Fruit fly (Drosophila melanogaster): ENCODE data around the gene CG3062.

The CG3062 gene

dm6 chrX:4679813-4680381, 35.2 kb upstream of the CG3062 start (continued):
- peak; percentile 50 for TF ChIP-seq CG7556 (GFP tag; optimal IDR thresholded peaks at IDR 0.05)
- no peak for TF ChIP-seq CG1024 (GFP tag; IDR thresholded peaks at IDR 0.05)
- no peak for TF ChIP-seq CG11093 (GFP tag; IDR thresholded peaks at IDR 0.05)
- TF ChIP-seq CG10267 (tag; optimal IDR thresholded peaks at IDR 0.05) = peak; percentile 54
- peak; percentile 27 for TF ChIP-seq Hmr (GFP tag; optimal IDR thresholded peaks at IDR 0.05)
- TF ChIP-seq da (GFP tag; optimal IDR thresholded peaks at IDR 0.05) = no peak
- peak; percentile 52 for TF ChIP-seq CG9727 (GFP tag; optimal IDR thresholded peaks at IDR 0.05)
- peak; percentile 55 for TF ChIP-seq btn (GFP tag; optimal IDR thresholded peaks at IDR 0.05)
- peak; percentile 26 for TF ChIP-seq CG9817 (tag; optimal IDR thresholded peaks at IDR 0.05)
- no peak for TF ChIP-seq Dip2 (GFP tag; IDR thresholded peaks at IDR 0.05)
- TF ChIP-seq CG30403 (GFP tag; optimal IDR thresholded peaks at IDR 0.05) = peak; percentile 76
- TF ChIP-seq vvl (GFP tag; IDR thresholded peaks at IDR 0.05) = peak; percentile 64
- TF ChIP-seq lola (GFP tag; optimal IDR thresholded peaks at IDR 0.05) = peak in 1 of 3 experiments; percentile 48
- peak; percentile 77 for TF ChIP-seq Med (GFP tag)
- peak; percentile 29 for TF ChIP-seq CG12236 (GFP tag; optimal IDR thresholded peaks at IDR 0.05)
- peak; percentile 48 for TF ChIP-seq CG14710 (tag; optimal IDR thresholded peaks at IDR 0.05)
- peak; percentile 69 for TF ChIP-seq CG17328 (GFP tag; IDR thresholded peaks at IDR 0.05)
- peak; percentile 53; the same call in 1 of the 3 replicates for TF ChIP-seq zfh1 (GFP tag; IDR thresholded peaks at IDR 0.05)
- peak; percentile 39 for TF ChIP-seq CG6254 (GFP tag; optimal IDR thresholded peaks at IDR 0.05)
- no peak for TF ChIP-seq CG4360 (GFP tag; IDR thresholded peaks at IDR 0.05)
- TF ChIP-seq vfl (GFP tag; optimal IDR thresholded peaks at IDR 0.05) = peak; percentile 20
- TF ChIP-seq CG9609 (GFP tag; optimal IDR thresholded peaks at IDR 0.05) = peak; percentile 37
- peak; percentile 31 for TF ChIP-seq Asciz (GFP tag; optimal IDR thresholded peaks at IDR 0.05)
- peak; percentile 56 for TF ChIP-seq slou (GFP tag; optimal IDR thresholded peaks at IDR 0.05)
- peak; percentile 50 for TF ChIP-seq CG10366 (GFP tag; IDR thresholded peaks at IDR 0.05)
- TF ChIP-seq exex (tag; optimal IDR thresholded peaks at IDR 0.05) = peak; percentile 30
- peak; percentile 51; the same call in 1 of the 2 replicates for TF ChIP-seq CG9932 (GFP tag; IDR thresholded peaks at IDR 0.05)
- TF ChIP-seq fd64A (GFP tag; optimal IDR thresholded peaks at IDR 0.05) = peak; percentile 12
- peak; percentile 33; the same call in 1 of the 2 replicates for TF ChIP-seq wdn (GFP tag; IDR thresholded peaks at IDR 0.05)
- peak; percentile 51 for TF ChIP-seq CG10209 (GFP tag; optimal IDR thresholded peaks at IDR 0.05)
- TF ChIP-seq CG2116 (GFP tag; optimal IDR thresholded peaks at IDR 0.05) = peak; percentile 31
- peak; percentile 24 for TF ChIP-seq trh (GFP tag; optimal IDR thresholded peaks at IDR 0.05)
- TF ChIP-seq D19B (GFP tag; optimal IDR thresholded peaks at IDR 0.05) = peak; percentile 37
- TF ChIP-seq nmo (GFP tag; optimal IDR thresholded peaks at IDR 0.05) = peak; percentile 58
- peak; percentile 11 for TF ChIP-seq CG33213 (GFP tag; optimal IDR thresholded peaks at IDR 0.05)
- peak; percentile 8 for TF ChIP-seq run (tag; optimal IDR thresholded peaks at IDR 0.05)
- no peak for TF ChIP-seq Scr (GFP tag; IDR thresholded peaks at IDR 0.05; ENCODE audit: partially characterized antibody)
- TF ChIP-seq CG9797 (GFP tag; optimal IDR thresholded peaks at IDR 0.05) = peak; percentile 62
- TF ChIP-seq Fer1 (GFP tag; optimal IDR thresholded peaks at IDR 0.05) = peak; percentile 57
- no peak; the same call in 1 of the 2 replicates for TF ChIP-seq Taf1 (GFP tag; IDR thresholded peaks at IDR 0.05)
- peak; percentile 35 for TF ChIP-seq Max (GFP tag; optimal IDR thresholded peaks at IDR 0.05)
- TF ChIP-seq wor (GFP tag; IDR thresholded peaks at IDR 0.05) = no peak
- TF ChIP-seq gro (GFP tag; optimal IDR thresholded peaks at IDR 0.05) = peak; percentile 24
- TF ChIP-seq CG2678 (tag; optimal IDR thresholded peaks at IDR 0.05) = peak; percentile 70
- TF ChIP-seq ash1 (GFP tag; optimal IDR thresholded peaks at IDR 0.05) = no peak
- TF ChIP-seq nerfin-1 (tag; optimal IDR thresholded peaks at IDR 0.05) = peak; percentile 33
- TF ChIP-seq Oli (tag; optimal IDR thresholded peaks at IDR 0.05) = peak; percentile 67
- peak; percentile 49 for TF ChIP-seq maf-S (GFP tag; optimal IDR thresholded peaks at IDR 0.05)
- peak; percentile 57 for TF ChIP-seq Meics (GFP tag; optimal IDR thresholded peaks at IDR 0.05)
- peak; percentile 76 for TF ChIP-seq lab (GFP tag; optimal IDR thresholded peaks at IDR 0.05)

All from whole organism, embryonic.